Worm (Caenorhabditis elegans) whole organism, late embryonic: ENCODE results near the gene C17C3.9.
A peak's percentile ranks its signal among the peaks of the same experiment; 100 is the strongest.

ENCODE experiments used
- ama-1 ChIP-seq: fragments of 150-350 bp; optimal IDR thresholded peaks from 2 replicates; lab custom pipeline; 2014
- elt-2 ChIP-seq: sonication (generic microtip); optimal IDR thresholded peaks from 2 replicates; lab custom pipeline; 2016; ENCODE audit warnings: missing genetic modification reagents, missing genetic modification characterization, missing compliant biosample characterization
- hlh-6 ChIP-seq: sonication (generic microtip); optimal IDR thresholded peaks from 2 replicates; lab custom pipeline; 2016; ENCODE audit warnings: missing genotype, missing genetic modification characterization, missing compliant biosample characterization
- madf-2 ChIP-seq: sonication (generic microtip); optimal IDR thresholded peaks from 2 replicates; lab custom pipeline; 2017; ENCODE audit warnings: missing genetic modification characterization, missing compliant biosample characterization
- pha-4 ChIP-seq: fragments of 150-350 bp; optimal IDR thresholded peaks from 2 replicates; lab custom pipeline; 2018; ENCODE audit warnings: missing biosample characterization, missing genetic modification reagents, missing genetic modification characterization
- sox-4 ChIP-seq: sonication (generic microtip); optimal IDR thresholded peaks from 2 replicates; lab custom pipeline; 2017; ENCODE audit warnings: mild to moderate bottlenecking, missing genetic modification characterization, inconsistent platforms, missing compliant biosample characterization
- unc-86 ChIP-seq: sonication (generic microtip); optimal IDR thresholded peaks from 2 replicates; lab custom pipeline; 2016; ENCODE audit warnings: missing genetic modification characterization, missing compliant biosample characterization

DNA sequence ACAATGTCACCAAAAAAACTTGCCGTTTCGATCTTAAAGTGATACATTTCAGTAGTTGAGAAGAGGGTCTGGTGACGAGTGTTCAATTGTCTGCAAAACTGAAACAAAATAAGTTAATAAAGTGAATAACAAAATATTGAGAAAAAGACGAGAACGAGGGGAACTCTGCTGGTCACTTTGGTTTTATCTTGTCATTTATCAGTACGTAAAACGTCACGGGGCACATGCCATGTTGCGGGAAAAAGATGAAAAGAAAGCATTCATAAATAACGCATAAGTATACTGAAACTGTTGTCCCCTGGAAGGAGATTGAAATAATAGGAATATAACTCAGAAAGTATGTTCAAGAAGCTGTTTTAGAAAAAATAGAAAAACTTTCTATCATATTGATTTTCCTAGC, 17.2 kb downstream of the C17C3.9 start, which contains the start of gene sahd-1:
- TF ChIP-seq sox-4 (tag; lab: Kevin White, UChicago) (no peak), madf-2 (no peak), hlh-6 (tag; lab: Kevin White, UChicago) (no peak), elt-2 (tag; lab: Kevin White, UChicago) (peak; percentile 56), ama-1 (lab: Kevin White, UChicago) (no peak), unc-86 (tag; lab: Kevin White, UChicago) (no peak), pha-4 (no peak)
